Worm (Caenorhabditis elegans) whole organism, early embryonic: ENCODE data around the gene F55G1.7.

Experiments
- B0310.2 ChIP-seq: sonication (generic microtip); optimal IDR thresholded peaks from 2 replicates; lab custom pipeline; 2016; ENCODE audit warnings: mild to moderate bottlenecking, missing genetic modification characterization, missing compliant biosample characterization
- F13C5.2 ChIP-seq: sonication (generic microtip); optimal IDR thresholded peaks from 2 replicates; lab custom pipeline; 2017; ENCODE audit warnings: mild to moderate bottlenecking, missing genetic modification characterization, inconsistent platforms, missing compliant biosample characterization
- aly-1 ChIP-seq: sonication (generic microtip); optimal IDR thresholded peaks from 2 replicates; lab custom pipeline; 2016; ENCODE audit warnings: missing genetic modification characterization, missing compliant biosample characterization
- ama-1 ChIP-seq: fragments of 150-350 bp; optimal IDR thresholded peaks from 2 replicates; lab custom pipeline; 2014
- ceh-13 ChIP-seq: fragments of 200-800 bp; sonication (Bioruptor generic); optimal IDR thresholded peaks from 2 replicates; lab custom pipeline; 2018; ENCODE audit warnings: mild to moderate bottlenecking, missing genetic modification characterization, missing compliant biosample characterization
- ceh-36 ChIP-seq: sonication (generic microtip); optimal IDR thresholded peaks from 2 replicates; lab custom pipeline; 2016; ENCODE audit warnings: missing genetic modification characterization, inconsistent platforms, missing compliant biosample characterization
- ets-7 ChIP-seq: sonication (generic microtip); optimal IDR thresholded peaks from 2 replicates; lab custom pipeline; 2016; ENCODE audit warnings: missing genotype, missing genetic modification characterization, missing compliant biosample characterization
- flt-1 ChIP-seq: fragments of 200-800 bp; sonication (Bioruptor generic); IDR thresholded peaks from 2 replicates; pipeline ENCODE4 v1.3.6; 2022; ENCODE audit warnings: missing genetic modification characterization, missing compliant biosample characterization
- hmbx-1 ChIP-seq: sonication (generic microtip); optimal IDR thresholded peaks from 2 replicates; lab custom pipeline; 2016; ENCODE audit warnings: mild to moderate bottlenecking, missing genetic modification characterization, missing compliant biosample characterization
- hmg-4 ChIP-seq: fragments of 200-800 bp; sonication (Bioruptor generic); optimal IDR thresholded peaks from 2 replicates; lab custom pipeline; 2018; ENCODE audit warnings: mild to moderate bottlenecking, missing genetic modification characterization, missing compliant biosample characterization
- hnd-1 ChIP-seq: sonication (generic microtip); optimal IDR thresholded peaks from 2 replicates; lab custom pipeline; 2016; ENCODE audit warnings: missing genetic modification characterization, missing compliant biosample characterization
- pes-1 ChIP-seq: fragments of 200-800 bp; sonication (Bioruptor generic); IDR thresholded peaks from 2 replicates; pipeline ENCODE4 v1.3.6; 2022; ENCODE audit warnings: missing genetic modification reagents, missing genetic modification characterization, missing compliant biosample characterization
- scrt-1 ChIP-seq: fragments of 200-800 bp; sonication (Bioruptor generic); IDR thresholded peaks from 2 replicates; pipeline ENCODE4 v1.3.6; 2022; ENCODE audit warnings: missing genetic modification characterization, missing compliant biosample characterization
- sea-1 ChIP-seq: fragments of 200-800 bp; sonication (Bioruptor generic); conservative IDR thresholded peaks from 2 replicates; pipeline ENCODE4 v1.3.6; 2022; ENCODE audit warnings: missing genetic modification characterization, missing compliant biosample characterization
- tbx-11 ChIP-seq: fragments of 200-800 bp; sonication (Bioruptor generic); IDR thresholded peaks from 2 replicates; pipeline ENCODE4 v1.3.6; 2022; ENCODE audit warnings: missing genetic modification characterization, missing compliant biosample characterization
- tbx-37 ChIP-seq: fragments of 200-800 bp; sonication (Bioruptor generic); conservative IDR thresholded peaks from 2 replicates; pipeline ENCODE4 v1.3.6; 2022; ENCODE audit warnings: missing genetic modification reagents, missing genetic modification characterization, missing compliant biosample characterization
- tra-4 ChIP-seq: sonication (generic microtip); optimal IDR thresholded peaks from 2 replicates; lab custom pipeline; 2017; ENCODE audit warnings: missing genetic modification characterization, missing compliant biosample characterization

Gene F55G1.7

DNA sequence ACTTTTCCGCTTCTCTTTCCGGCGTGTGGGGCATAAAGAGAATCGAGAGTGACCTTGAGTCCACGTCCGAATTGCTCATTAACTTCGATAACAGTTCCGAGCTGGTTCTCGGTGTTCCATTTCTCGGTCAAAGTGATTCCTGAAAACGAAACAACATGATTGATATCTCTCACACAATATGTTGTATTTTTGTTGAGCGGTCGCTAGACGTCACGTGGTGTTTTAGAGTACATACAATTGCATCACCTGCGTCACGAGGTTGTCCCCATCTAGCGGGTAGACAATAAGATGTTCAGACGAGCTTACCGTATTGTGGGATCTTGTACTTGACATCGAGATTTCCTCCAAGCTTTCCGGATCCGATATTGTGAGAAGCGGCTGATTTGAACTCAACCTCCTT, 37.7 kb upstream of the F55G1.7 start:
- TF ChIP-seq tbx-37 (GFP tag; lab: Robert Waterston, UW) (no peak), pes-1 (GFP tag; lab: Robert Waterston, UW) (no peak)

DNA sequence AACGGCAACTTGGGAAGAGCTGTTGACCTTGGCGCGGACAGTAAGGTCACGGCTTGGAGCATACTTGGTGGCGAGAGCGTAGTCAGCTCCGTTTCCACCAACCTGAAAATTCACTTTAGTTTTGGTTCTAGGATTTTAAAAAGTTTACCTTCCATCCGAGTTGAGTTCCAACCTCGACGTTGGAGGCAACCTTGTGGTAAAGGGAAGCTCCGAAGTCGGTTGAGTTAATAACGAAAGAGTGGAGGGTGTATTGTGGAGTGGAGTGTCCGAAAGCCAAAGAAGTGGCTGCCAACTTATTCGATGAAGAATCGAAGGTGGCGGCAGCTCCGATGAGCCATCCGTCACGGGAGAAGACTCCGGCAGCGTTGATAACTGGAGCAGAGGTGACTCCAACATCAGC, 37.1 kb upstream of the F55G1.7 start:
- TF ChIP-seq F13C5.2 (no peak), flt-1 (no peak), aly-1 (tag; lab: Kevin White, UChicago) (no peak), hmg-4 (no peak), sea-1 (GFP tag; lab: Robert Waterston, UW) (no peak), ama-1 (lab: Kevin White, UChicago) (no peak)

DNA sequence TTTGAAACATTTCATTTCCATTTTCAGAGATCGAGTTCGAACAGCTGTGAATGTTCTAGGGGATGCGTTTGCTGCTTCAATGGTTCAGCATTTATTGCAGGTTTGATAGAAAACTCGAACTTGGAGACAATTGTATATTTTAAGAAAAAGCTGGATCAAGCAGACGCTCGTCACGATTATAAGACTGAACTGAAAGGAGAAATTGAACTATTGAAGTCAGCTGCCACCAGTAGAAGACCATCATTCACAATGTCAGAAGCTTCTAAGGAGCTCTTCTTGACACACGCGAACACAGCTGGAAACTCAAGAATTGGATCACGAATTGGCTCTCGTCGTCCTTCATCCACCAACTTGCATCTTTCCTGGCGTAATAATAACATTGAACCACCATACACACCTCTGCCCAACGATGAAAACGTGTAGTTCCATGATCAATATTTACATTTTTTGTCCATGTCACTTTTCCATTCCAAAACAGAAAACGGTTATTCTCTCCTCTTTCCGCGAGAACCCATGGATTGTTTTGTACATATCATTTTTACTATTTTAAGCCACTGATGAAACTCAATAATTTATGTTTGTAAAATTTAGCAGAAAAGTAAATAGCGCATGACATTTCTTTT, 36.3 kb upstream of the F55G1.7 start:
- no peak for TF ChIP-seq aly-1 (tag; lab: Kevin White, UChicago)
- no peak for TF ChIP-seq tbx-11
- TF ChIP-seq sea-1 (GFP tag; lab: Robert Waterston, UW), result no peak
- TF ChIP-seq ama-1 (lab: Kevin White, UChicago), result no peak
- TF ChIP-seq scrt-1 (GFP tag; lab: Robert Waterston, UW), result no peak
- no peak for TF ChIP-seq ceh-36
- TF ChIP-seq hnd-1 (tag; lab: Kevin White, UChicago), result no peak
- no peak for TF ChIP-seq flt-1
- TF ChIP-seq hmg-4, result no peak
- TF ChIP-seq F13C5.2, result no peak
- TF ChIP-seq pes-1 (GFP tag; lab: Robert Waterston, UW), result no peak
- TF ChIP-seq tbx-37 (GFP tag; lab: Robert Waterston, UW), result no peak

DNA sequence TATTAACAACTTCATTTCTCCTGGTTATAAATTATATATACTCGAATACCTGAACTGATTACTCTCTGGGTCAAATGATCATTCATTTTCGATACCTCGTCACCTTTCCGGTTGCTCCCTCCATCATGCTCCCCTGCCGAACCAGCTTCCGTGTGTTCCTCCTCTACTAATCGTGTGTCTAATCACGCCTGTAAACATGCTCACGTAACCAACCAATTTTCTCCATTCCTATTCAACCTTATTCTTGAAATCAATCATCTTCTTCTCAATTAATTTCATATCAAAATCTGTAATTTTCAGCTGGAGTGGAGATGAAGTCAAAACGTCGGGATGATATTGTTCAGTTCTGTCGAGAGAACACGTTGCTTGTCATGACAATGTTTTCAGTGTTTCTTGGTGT, 33.7 kb upstream of the F55G1.7 start, which contains the start of gene glt-6:
Gene glt-6 (plus strand): TSS at position 301 of the 400 bp plus-strand sequence.
- TF ChIP-seq hnd-1 (tag; lab: Kevin White, UChicago) (no peak), ceh-13 (no peak), ceh-36 (no peak), aly-1 (tag; lab: Kevin White, UChicago) (no peak), sea-1 (GFP tag; lab: Robert Waterston, UW) (no peak), hmbx-1 (tag; lab: Kevin White, UChicago) (no peak), pes-1 (GFP tag; lab: Robert Waterston, UW) (no peak), tra-4 (tag; lab: Kevin White, UChicago) (no peak), ets-7 (tag; lab: Kevin White, UChicago) (no peak), F13C5.2 (no peak), B0310.2 (tag; lab: Kevin White, UChicago) (no peak)

DNA sequence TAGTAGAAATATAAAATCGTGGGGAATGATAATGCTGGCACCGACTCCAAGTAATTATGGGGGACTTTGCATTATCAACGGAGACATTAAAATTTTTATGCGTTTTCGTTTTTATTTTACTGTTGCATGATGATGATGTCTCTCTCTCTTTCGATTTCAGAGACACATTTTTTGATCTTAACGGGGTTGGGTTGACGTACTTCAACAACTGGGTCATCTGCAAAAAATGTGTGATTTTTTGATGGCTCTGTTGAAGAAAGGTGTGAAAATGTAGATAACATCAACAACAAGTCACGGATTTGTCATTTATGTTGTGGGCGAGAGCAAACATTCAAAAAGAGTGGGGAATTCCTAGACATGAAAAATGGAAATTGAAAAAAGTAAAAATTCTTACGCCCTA, 31.7 kb upstream of the F55G1.7 start, which contains the start of gene F55G1.15:
Gene F55G1.15 (minus strand): TSS at position 101 of the 400 bp plus-strand sequence.
- TF ChIP-seq aly-1 (tag; lab: Kevin White, UChicago), result no peak
- no peak for TF ChIP-seq ceh-13
- TF ChIP-seq flt-1, result no peak
- no peak for TF ChIP-seq ets-7 (tag; lab: Kevin White, UChicago)
- no peak for TF ChIP-seq scrt-1 (GFP tag; lab: Robert Waterston, UW)
- TF ChIP-seq ceh-36, result no peak
- TF ChIP-seq hmg-4, result no peak
- no peak for TF ChIP-seq sea-1 (GFP tag; lab: Robert Waterston, UW)
- TF ChIP-seq ama-1 (lab: Kevin White, UChicago), result no peak
- no peak for TF ChIP-seq tbx-37 (GFP tag; lab: Robert Waterston, UW)
- no peak for TF ChIP-seq B0310.2 (tag; lab: Kevin White, UChicago)
- no peak for TF ChIP-seq F13C5.2
- no peak for TF ChIP-seq hmbx-1 (tag; lab: Kevin White, UChicago)
- TF ChIP-seq tra-4 (tag; lab: Kevin White, UChicago), result no peak
- TF ChIP-seq pes-1 (GFP tag; lab: Robert Waterston, UW), result no peak
- no peak for TF ChIP-seq tbx-11
- no peak for TF ChIP-seq hnd-1 (tag; lab: Kevin White, UChicago)

DNA sequence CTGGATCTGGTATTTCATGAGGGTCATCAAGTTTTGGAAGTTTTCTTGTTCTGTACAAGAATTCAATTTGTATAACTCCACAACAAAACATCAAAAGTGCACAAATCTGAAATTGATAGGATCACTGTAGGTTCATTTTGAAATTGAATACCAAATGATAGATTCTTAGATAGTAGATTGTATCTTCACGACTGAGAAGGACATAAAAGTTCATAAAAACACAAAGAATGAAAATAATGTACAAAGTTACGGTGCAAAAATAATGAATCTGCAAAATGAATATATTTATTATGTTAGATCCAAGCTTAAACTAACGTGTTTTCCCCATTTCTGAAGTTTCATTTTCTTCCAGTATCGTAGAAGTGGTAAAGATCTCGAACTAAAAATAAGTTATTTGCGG, 31.3 kb upstream of the F55G1.7 start:
- no peak for TF ChIP-seq ama-1 (lab: Kevin White, UChicago)
- no peak for TF ChIP-seq B0310.2 (tag; lab: Kevin White, UChicago)
- no peak for TF ChIP-seq sea-1 (GFP tag; lab: Robert Waterston, UW)
- TF ChIP-seq ceh-13, result no peak

DNA sequence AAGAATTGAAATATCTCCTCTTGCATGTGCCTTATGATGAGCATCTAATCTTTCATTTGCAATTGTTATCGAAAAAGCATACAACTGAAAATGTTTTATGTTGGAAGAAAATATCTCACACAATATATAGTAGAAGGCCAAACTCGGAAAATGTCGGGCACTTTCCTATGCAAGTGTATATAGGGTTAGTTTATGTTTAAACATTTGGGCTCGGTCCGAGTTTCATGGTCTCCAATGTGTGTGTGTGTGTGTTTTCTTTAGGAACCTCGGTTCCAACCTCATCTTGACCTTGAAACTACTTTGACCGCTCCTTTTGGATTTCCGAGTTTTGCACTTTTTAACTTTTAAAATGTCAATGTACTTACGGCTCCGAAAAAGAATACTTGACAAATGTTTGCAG, 29.7 kb upstream of the F55G1.7 start:
- no peak for TF ChIP-seq flt-1
- no peak for TF ChIP-seq tra-4 (tag; lab: Kevin White, UChicago)
- TF ChIP-seq hmg-4, result no peak
- TF ChIP-seq sea-1 (GFP tag; lab: Robert Waterston, UW), result no peak
- TF ChIP-seq hnd-1 (tag; lab: Kevin White, UChicago), result no peak
- TF ChIP-seq aly-1 (tag; lab: Kevin White, UChicago), result no peak
- TF ChIP-seq scrt-1 (GFP tag; lab: Robert Waterston, UW), result no peak
- TF ChIP-seq hmbx-1 (tag; lab: Kevin White, UChicago), result no peak
- TF ChIP-seq B0310.2 (tag; lab: Kevin White, UChicago), result no peak
- TF ChIP-seq ama-1 (lab: Kevin White, UChicago), result no peak
- no peak for TF ChIP-seq ets-7 (tag; lab: Kevin White, UChicago)
- TF ChIP-seq ceh-36, result no peak
- TF ChIP-seq ceh-13, result no peak
- TF ChIP-seq F13C5.2, result no peak
- no peak for TF ChIP-seq tbx-37 (GFP tag; lab: Robert Waterston, UW)
- TF ChIP-seq tbx-11, result no peak
- no peak for TF ChIP-seq pes-1 (GFP tag; lab: Robert Waterston, UW)

DNA sequence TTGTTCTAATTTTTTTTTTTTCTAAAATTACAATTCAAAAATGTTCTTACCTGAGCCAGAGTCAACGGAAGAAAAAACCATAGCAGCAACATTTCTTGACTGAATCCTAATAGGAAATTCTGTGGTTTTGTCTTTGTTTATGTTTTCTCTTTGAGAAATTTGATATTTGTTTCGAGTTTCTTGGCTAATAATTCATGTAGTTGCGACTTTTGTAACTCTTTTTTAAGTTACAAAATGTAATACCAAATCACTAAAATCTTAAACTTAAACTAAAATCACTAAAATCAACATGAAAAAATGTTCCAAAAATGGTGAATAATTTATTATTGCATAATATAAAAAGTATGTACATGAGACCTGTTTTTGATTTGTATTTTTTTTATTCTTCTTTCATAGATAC, 28.1 kb upstream of the F55G1.7 start, which contains the start of gene egas-4:
Gene egas-4 (minus strand): TSS at position 101 of the 400 bp plus-strand sequence.
- TF ChIP-seq hnd-1 (tag; lab: Kevin White, UChicago), result no peak
- no peak for TF ChIP-seq tbx-37 (GFP tag; lab: Robert Waterston, UW)
- no peak for TF ChIP-seq F13C5.2
- TF ChIP-seq scrt-1 (GFP tag; lab: Robert Waterston, UW), result no peak
- TF ChIP-seq flt-1, result no peak
- TF ChIP-seq ceh-13, result no peak
- no peak for TF ChIP-seq ama-1 (lab: Kevin White, UChicago)
- no peak for TF ChIP-seq pes-1 (GFP tag; lab: Robert Waterston, UW)
- TF ChIP-seq ets-7 (tag; lab: Kevin White, UChicago), result no peak
- TF ChIP-seq B0310.2 (tag; lab: Kevin White, UChicago), result no peak
- no peak for TF ChIP-seq hmg-4
- no peak for TF ChIP-seq aly-1 (tag; lab: Kevin White, UChicago)
- no peak for TF ChIP-seq sea-1 (GFP tag; lab: Robert Waterston, UW)
- no peak for TF ChIP-seq tbx-11
- no peak for TF ChIP-seq ceh-36
- no peak for TF ChIP-seq tra-4 (tag; lab: Kevin White, UChicago)
- no peak for TF ChIP-seq hmbx-1 (tag; lab: Kevin White, UChicago)
